Worm (Caenorhabditis elegans): ENCODE measurements around the gene ebp-1.

DNA sequence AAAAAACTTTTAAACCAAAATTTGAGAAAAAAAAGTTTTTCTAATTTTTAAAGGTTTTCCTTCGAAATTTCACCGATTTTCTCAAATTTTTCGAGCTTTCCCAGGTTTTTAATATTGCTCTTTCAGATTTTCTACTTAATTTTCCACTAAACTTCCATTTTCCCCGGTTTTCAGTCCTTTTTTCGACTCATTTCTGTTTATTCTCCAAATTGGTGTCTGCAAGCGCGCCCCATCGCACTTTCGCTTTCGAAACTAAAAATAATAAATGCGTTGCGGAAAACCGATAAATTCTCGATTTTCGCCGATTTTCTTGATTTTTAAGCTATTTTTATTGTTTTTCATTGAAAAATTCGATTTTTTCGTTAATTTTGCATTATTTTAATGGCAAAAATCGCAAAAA is 21.9 kb upstream of the ebp-1 start:
- TF ChIP-seq flt-1 (GFP tag; IDR thresholded peaks at IDR 0.05) (no peak), klf-2 (GFP tag; conservative IDR thresholded peaks at IDR 0.05) (no peak), med-1 (GFP tag; optimal IDR thresholded peaks at IDR 0.05; ENCODE audit: insufficient read depth) (no peak), ztf-23 (GFP tag; IDR thresholded peaks at IDR 0.05) (no peak), tab-1 (GFP tag; IDR thresholded peaks at IDR 0.05) (no peak), cog-1 (tag; optimal IDR thresholded peaks at IDR 0.05) (no peak)

All from whole organism, midembryonic.